Worm (Caenorhabditis elegans): ENCODE measurements around the gene Y81G3A.6.

Y81G3A.6 gene

DNA sequence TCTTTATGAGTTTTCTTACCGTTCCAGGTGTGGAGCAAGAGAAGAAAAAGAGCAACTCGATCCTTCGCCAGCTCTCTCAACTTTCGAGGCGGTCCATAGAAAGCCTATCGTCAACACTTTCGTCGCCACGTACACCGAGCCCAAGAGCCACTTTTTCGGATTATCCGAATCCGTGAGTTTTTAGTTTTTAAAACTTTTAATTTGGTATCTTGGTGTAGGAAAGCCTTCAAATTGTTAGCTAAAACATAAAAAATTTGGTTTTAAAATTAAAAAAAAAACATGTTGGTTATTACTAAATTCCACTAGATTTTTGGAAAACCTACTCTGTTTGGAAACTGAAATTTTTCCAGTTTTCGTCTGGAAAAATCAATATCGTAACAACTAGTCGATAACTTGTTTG is 8.6 kb downstream of the Y81G3A.6 start:
- no peak for TF ChIP-seq swsn-7 (tag; optimal IDR thresholded peaks at IDR 0.05)
- no peak for TF ChIP-seq lin-13 (GFP tag; optimal IDR thresholded peaks at IDR 0.05)
- no peak for TF ChIP-seq efl-1 (optimal IDR thresholded peaks at IDR 0.05)
- TF ChIP-seq efl-1 (GFP tag; optimal IDR thresholded peaks at IDR 0.05 in 1 of 2) = peak in 1 of 2 experiments; percentile 77
- no peak for TF ChIP-seq egl-13 (tag; optimal IDR thresholded peaks at IDR 0.05)
- no peak for TF ChIP-seq nhr-12 (tag; optimal IDR thresholded peaks at IDR 0.05)

DNA sequence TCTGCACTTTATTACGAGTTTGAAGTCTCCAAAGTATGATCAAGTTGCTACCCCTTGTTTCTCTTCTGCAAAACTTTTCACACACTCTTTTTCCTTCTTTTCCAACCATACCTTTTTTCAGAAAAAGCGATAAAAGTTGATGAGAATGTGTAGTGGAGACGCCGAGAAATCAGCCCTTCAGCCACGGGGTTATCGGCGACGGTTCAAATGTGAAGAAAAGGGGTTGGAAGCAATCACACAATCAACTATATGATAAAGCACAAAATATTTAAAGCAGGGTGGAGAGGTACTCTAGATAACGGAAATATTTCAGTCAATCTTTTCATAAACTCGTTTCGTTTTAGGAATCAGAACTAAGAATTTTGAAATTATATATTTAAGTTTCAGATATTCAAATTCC is 9.2 kb downstream of the Y81G3A.6 start, which contains the start of gene F42G4.5:
TSS of gene F42G4.5 (plus strand) at position 379 of the 400 bp plus-strand sequence.
- TF ChIP-seq pqm-1 (tag; optimal IDR thresholded peaks at IDR 0.05) (peak; percentile 79), tbx-2 (tag; optimal IDR thresholded peaks at IDR 0.05) (no peak), lin-35 (GFP tag; optimal IDR thresholded peaks at IDR 0.05) (peak in 1 of 2 experiments; percentile 33), elt-2 (tag; optimal IDR thresholded peaks at IDR 0.05) (peak; percentile 69), ces-1 (GFP tag; optimal IDR thresholded peaks at IDR 0.05) (no peak), nhr-19 (GFP tag; conservative IDR thresholded peaks at IDR 0.05) (no peak), fkh-10 (GFP tag; optimal IDR thresholded peaks at IDR 0.05) (no peak)

DNA sequence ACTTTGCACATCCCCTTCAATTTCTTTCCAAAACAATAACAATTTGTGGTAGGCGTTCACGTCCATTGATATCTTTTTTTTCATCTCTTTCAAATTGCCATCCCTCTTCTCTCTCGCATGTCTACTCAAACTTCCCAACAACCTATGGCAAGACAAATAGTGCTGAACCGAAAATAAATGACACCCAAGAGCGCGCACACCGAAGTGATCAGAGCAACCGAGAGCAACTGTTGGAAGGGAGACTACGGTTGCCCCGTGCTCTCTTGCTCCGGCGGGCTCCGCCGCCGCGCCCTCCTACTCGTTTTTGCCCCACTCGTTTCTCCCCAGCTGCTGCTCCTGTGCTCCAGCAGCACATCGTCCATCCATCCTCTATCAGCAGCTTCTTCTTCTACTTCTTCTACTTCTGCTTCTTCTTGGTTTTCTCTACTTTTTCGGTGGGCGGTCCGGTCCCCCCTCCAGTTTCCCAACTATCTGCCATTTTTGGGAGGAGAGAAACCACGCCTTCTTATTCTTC is 15.5 kb downstream of the Y81G3A.6 start:
- TF ChIP-seq lin-14 (GFP tag; optimal IDR thresholded peaks at IDR 0.05) = peak; percentile 69
- no peak for TF ChIP-seq ceh-90 (tag; optimal IDR thresholded peaks at IDR 0.05)
- TF ChIP-seq unc-130 (tag; optimal IDR thresholded peaks at IDR 0.05) = no peak
- no peak for TF ChIP-seq swsn-7 (tag; optimal IDR thresholded peaks at IDR 0.05)
- no peak for TF ChIP-seq nhr-12 (tag; optimal IDR thresholded peaks at IDR 0.05)
- no peak for TF ChIP-seq nhr-76 (tag; optimal IDR thresholded peaks at IDR 0.05)
- no peak for TF ChIP-seq Y116A8C.19 (tag; optimal IDR thresholded peaks at IDR 0.05; ENCODE audit: borderline replicate concordance)
- TF ChIP-seq nhr-90 (tag; optimal IDR thresholded peaks at IDR 0.05; ENCODE audit: poor library complexity) = no peak
- TF ChIP-seq pag-3 (tag; optimal IDR thresholded peaks at IDR 0.05; ENCODE audit: borderline replicate concordance, insufficient read depth) = no peak
- no peak for TF ChIP-seq C34B4.2 (tag; optimal IDR thresholded peaks at IDR 0.05)
- TF ChIP-seq rnt-1 (tag; optimal IDR thresholded peaks at IDR 0.05) = peak; percentile 48
- no peak for TF ChIP-seq ceh-63 (GFP tag; optimal IDR thresholded peaks at IDR 0.05)
- TF ChIP-seq zag-1 (tag; optimal IDR thresholded peaks at IDR 0.05) = no peak
- TF ChIP-seq snpc-4 (tag; optimal IDR thresholded peaks at IDR 0.05) = no peak
- TF ChIP-seq nhr-85 (tag) = no peak
- TF ChIP-seq blmp-1 (tag; optimal IDR thresholded peaks at IDR 0.05) = no peak
- TF ChIP-seq F16B12.6 (tag; optimal IDR thresholded peaks at IDR 0.05) = no peak
- peak; percentile 4 for TF ChIP-seq tbx-2 (tag; optimal IDR thresholded peaks at IDR 0.05)
- TF ChIP-seq hpl-2 (GFP tag; optimal IDR thresholded peaks at IDR 0.05) = no peak
- no peak for TF ChIP-seq nhr-237 (tag; optimal IDR thresholded peaks at IDR 0.05)
- TF ChIP-seq efl-1 (optimal IDR thresholded peaks at IDR 0.05) = no peak
- TF ChIP-seq efl-1 (GFP tag; optimal IDR thresholded peaks at IDR 0.05 in 1 of 2) = no peak
- TF ChIP-seq mep-1 (tag; optimal IDR thresholded peaks at IDR 0.05) = no peak
- TF ChIP-seq ama-1 (optimal IDR thresholded peaks at IDR 0.05) = no peak
- TF ChIP-seq ceh-82 (tag; optimal IDR thresholded peaks at IDR 0.05) = peak in 1 of 3 experiments; percentile 15
- TF ChIP-seq efl-3 (GFP tag; optimal IDR thresholded peaks at IDR 0.05) = no peak
- no peak for TF ChIP-seq nhr-28 (tag; optimal IDR thresholded peaks at IDR 0.05)
- no peak for TF ChIP-seq fkh-4 (tag; optimal IDR thresholded peaks at IDR 0.05; ENCODE audit: borderline replicate concordance)
- TF ChIP-seq grh-1 (GFP tag; IDR thresholded peaks at IDR 0.05) = no peak
- TF ChIP-seq sptf-1 (tag; optimal IDR thresholded peaks at IDR 0.05) = no peak
- TF ChIP-seq dpl-1 (GFP tag; optimal IDR thresholded peaks at IDR 0.05) = no peak
- TF ChIP-seq jun-1 (tag; optimal IDR thresholded peaks at IDR 0.05) = no peak
- TF ChIP-seq mab-9 (GFP tag; IDR thresholded peaks at IDR 0.05) = no peak
- TF ChIP-seq nhr-19 (GFP tag; conservative IDR thresholded peaks at IDR 0.05) = peak; percentile 16; the same call in 1 of the 2 replicates
- peak in 1 of 2 experiments; percentile 29 for TF ChIP-seq lsy-2 (tag; optimal IDR thresholded peaks at IDR 0.05)
- TF ChIP-seq dsc-1 (tag; optimal IDR thresholded peaks at IDR 0.05) = peak; percentile 39
- no peak for TF ChIP-seq sup-37 (GFP tag; optimal IDR thresholded peaks at IDR 0.05)
- TF ChIP-seq unc-62 (GFP tag; optimal IDR thresholded peaks at IDR 0.05) = no peak
- TF ChIP-seq mdl-1 (tag; optimal IDR thresholded peaks at IDR 0.05) = no peak
- TF ChIP-seq lir-3 (tag; optimal IDR thresholded peaks at IDR 0.05; ENCODE audit: poor library complexity) = no peak
- TF ChIP-seq lin-35 (GFP tag; optimal IDR thresholded peaks at IDR 0.05) = no peak
- no peak for TF ChIP-seq fkh-8 (tag; optimal IDR thresholded peaks at IDR 0.05)
